Worm (Caenorhabditis elegans): ENCODE measurements around the gene F43E2.11.

F43E2.11 gene

ce11 chrII:7379021-7379420 lies 8.9 kb upstream of the F43E2.11 start, which contains the start of gene C07D10.6:
C07D10.6 (plus strand) TSS chrII:7379321.
- TF ChIP-seq elt-1 (tag; optimal IDR thresholded peaks at IDR 0.05), result no peak
- TF ChIP-seq nhr-237 (tag; optimal IDR thresholded peaks at IDR 0.05), result no peak
- no peak for TF ChIP-seq skn-1 (tag; optimal IDR thresholded peaks at IDR 0.05)
- TF ChIP-seq mbf-1 (tag; optimal IDR thresholded peaks at IDR 0.05), result no peak
- TF ChIP-seq crh-2 (tag; optimal IDR thresholded peaks at IDR 0.05), result no peak
- TF ChIP-seq nhr-23 (tag; optimal IDR thresholded peaks at IDR 0.05), result no peak
- no peak for TF ChIP-seq F13H6.1 (tag; optimal IDR thresholded peaks at IDR 0.05)
- TF ChIP-seq ceh-16 (tag; optimal IDR thresholded peaks at IDR 0.05), result no peak
- TF ChIP-seq mab-5 (tag; optimal IDR thresholded peaks at IDR 0.05), result no peak
- no peak for TF ChIP-seq nhr-12 (tag; optimal IDR thresholded peaks at IDR 0.05)
- no peak for TF ChIP-seq ZK546.5 (tag; optimal IDR thresholded peaks at IDR 0.05)
- TF ChIP-seq ztf-11 (tag; optimal IDR thresholded peaks at IDR 0.05), result no peak
- no peak for TF ChIP-seq elt-3 (tag; optimal IDR thresholded peaks at IDR 0.05)
- TF ChIP-seq unc-62 (GFP tag; optimal IDR thresholded peaks at IDR 0.05), result no peak
- TF ChIP-seq ceh-82 (tag; optimal IDR thresholded peaks at IDR 0.05), result no peak
- TF ChIP-seq nhr-129 (tag; optimal IDR thresholded peaks at IDR 0.05), result no peak
- no peak for TF ChIP-seq sma-3 (GFP tag; optimal IDR thresholded peaks at IDR 0.05)
- no peak for TF ChIP-seq nhr-77 (tag; optimal IDR thresholded peaks at IDR 0.05)

ce11 chrII:7374980-7375379 lies 4.9 kb upstream of the F43E2.11 start, which contains the start of gene F43E2.1:
F43E2.1 (plus strand) TSS chrII:7375280.
- TF ChIP-seq nhr-11 (tag; optimal IDR thresholded peaks at IDR 0.05) (no peak), ztf-1 (GFP tag; conservative IDR thresholded peaks at IDR 0.05) (no peak), mdl-1 (tag; optimal IDR thresholded peaks at IDR 0.05) (no peak), nhr-77 (tag; optimal IDR thresholded peaks at IDR 0.05) (no peak), aly-2 (tag; optimal IDR thresholded peaks at IDR 0.05) (no peak), gmeb-1 (tag; optimal IDR thresholded peaks at IDR 0.05) (no peak), nhr-6 (tag; optimal IDR thresholded peaks at IDR 0.05) (no peak), ztf-4 (tag; optimal IDR thresholded peaks at IDR 0.05) (no peak), lin-39 (tag; optimal IDR thresholded peaks at IDR 0.05) (no peak), lin-13 (GFP tag; optimal IDR thresholded peaks at IDR 0.05) (no peak), nhr-23 (tag; optimal IDR thresholded peaks at IDR 0.05) (no peak), peb-1 (tag; optimal IDR thresholded peaks at IDR 0.05) (no peak), R02D3.7 (tag; optimal IDR thresholded peaks at IDR 0.05) (no peak), Y55F3AM.14 (GFP tag; optimal IDR thresholded peaks at IDR 0.05) (no peak), unc-39 (tag; optimal IDR thresholded peaks at IDR 0.05) (no peak), nhr-12 (tag; optimal IDR thresholded peaks at IDR 0.05) (no peak)

- TF ChIP-seq nhr-12 (tag; optimal IDR thresholded peaks at IDR 0.05) (no peak), lin-39 (tag; optimal IDR thresholded peaks at IDR 0.05) (no peak), nhr-129 (tag; optimal IDR thresholded peaks at IDR 0.05) (peak; percentile 67), nhr-237 (tag; optimal IDR thresholded peaks at IDR 0.05) (no peak), unc-39 (tag; optimal IDR thresholded peaks at IDR 0.05) (no peak), ztf-11 (tag; optimal IDR thresholded peaks at IDR 0.05) (no peak), lsy-2 (tag; optimal IDR thresholded peaks at IDR 0.05) (peak in 1 of 2 experiments; percentile 61), snpc-4 (tag; optimal IDR thresholded peaks at IDR 0.05) (no peak), mab-5 (tag; optimal IDR thresholded peaks at IDR 0.05) (no peak), nhr-6 (tag; optimal IDR thresholded peaks at IDR 0.05) (no peak), lin-13 (GFP tag; optimal IDR thresholded peaks at IDR 0.05) (peak; percentile 24), unc-62 (GFP tag; optimal IDR thresholded peaks at IDR 0.05) (no peak), nhr-21 (tag; optimal IDR thresholded peaks at IDR 0.05) (no peak), skn-1 (tag; optimal IDR thresholded peaks at IDR 0.05) (no peak), nhr-25 (tag; optimal IDR thresholded peaks at IDR 0.05) (no peak), ZK546.5 (tag; optimal IDR thresholded peaks at IDR 0.05) (no peak), Y55F3AM.14 (GFP tag; optimal IDR thresholded peaks at IDR 0.05) (no peak), mdl-1 (tag; optimal IDR thresholded peaks at IDR 0.05) (no peak), C34F6.9 (tag; optimal IDR thresholded peaks at IDR 0.05) (peak; percentile 54), ceh-82 (tag; optimal IDR thresholded peaks at IDR 0.05) (no peak), nhr-10 (tag; optimal IDR thresholded peaks at IDR 0.05) (no peak), peb-1 (tag; optimal IDR thresholded peaks at IDR 0.05) (no peak), ztf-4 (tag; optimal IDR thresholded peaks at IDR 0.05) (no peak), elt-1 (tag; optimal IDR thresholded peaks at IDR 0.05) (no peak), nhr-11 (tag; optimal IDR thresholded peaks at IDR 0.05) (no peak), ceh-16 (tag; optimal IDR thresholded peaks at IDR 0.05) (no peak), blmp-1 (tag; optimal IDR thresholded peaks at IDR 0.05; ENCODE audit: insufficient read depth) (no peak), alr-1 (tag; optimal IDR thresholded peaks at IDR 0.05) (no peak), elt-3 (tag; optimal IDR thresholded peaks at IDR 0.05) (no peak), crh-2 (tag; optimal IDR thresholded peaks at IDR 0.05) (peak; percentile 29), sem-4 (tag; optimal IDR thresholded peaks at IDR 0.05) (no peak), dmd-4 (tag; optimal IDR thresholded peaks at IDR 0.05) (no peak), lin-11 (tag; optimal IDR thresholded peaks at IDR 0.05) (no peak), unc-55 (GFP tag; optimal IDR thresholded peaks at IDR 0.05) (peak; percentile 71), ama-1 (optimal IDR thresholded peaks at IDR 0.05) (no peak), aly-2 (tag; optimal IDR thresholded peaks at IDR 0.05) (no peak), sma-9 (GFP tag; optimal IDR thresholded peaks at IDR 0.05) (peak; percentile 6), sma-9 (tag; optimal IDR thresholded peaks at IDR 0.05) (no peak), sma-3 (GFP tag; optimal IDR thresholded peaks at IDR 0.05) (peak; percentile 18), zag-1 (tag; optimal IDR thresholded peaks at IDR 0.05) (no peak), ztf-1 (GFP tag; conservative IDR thresholded peaks at IDR 0.05) (no peak), egl-27 (tag; optimal IDR thresholded peaks at IDR 0.05) (no peak)
Observed at ce11 chrII:7374143-7374542, 4.0 kb upstream of the F43E2.11 start, which contains the start of the genes mtch-1 and rpb-4. mtch-1 (minus strand) TSS chrII:7374166. rpb-4 (plus strand) TSS chrII:7374495.
